Worm (Caenorhabditis elegans) whole organism, L2 larva: ENCODE results near the gene oac-49.

Experiments used
- R02D3.7 ChIP-seq: fragments of 150-350 bp; optimal IDR thresholded peaks from 2 replicates; lab custom pipeline; 2014; ENCODE audit warnings: missing biosample characterization, missing genetic modification characterization
- ceh-16 ChIP-seq: fragments of 150-350 bp; optimal IDR thresholded peaks from 2 replicates; lab custom pipeline; 2014; ENCODE audit warnings: missing biosample characterization, missing genetic modification characterization
- crh-2 ChIP-seq: sonication (generic microtip); optimal IDR thresholded peaks from 2 replicates; lab custom pipeline; 2017; ENCODE audit warnings: missing biosample characterization, missing genetic modification characterization
- egl-27 ChIP-seq: sonication (generic microtip); optimal IDR thresholded peaks from 3 replicates; lab custom pipeline; 2017; ENCODE audit warnings: missing biosample characterization, missing genetic modification reagents, missing genetic modification characterization
- lin-39 ChIP-seq: fragments of 150-350 bp; optimal IDR thresholded peaks from 2 replicates; lab custom pipeline; 2014; ENCODE audit warnings: missing biosample characterization, missing genetic modification reagents, missing genetic modification characterization
- nhr-12 ChIP-seq: fragments of 150-350 bp; optimal IDR thresholded peaks from 2 replicates; lab custom pipeline; 2014; ENCODE audit warnings: missing biosample characterization, missing genetic modification characterization
- nhr-23 ChIP-seq: fragments of 150-350 bp; optimal IDR thresholded peaks from 2 replicates; lab custom pipeline; 2014; ENCODE audit warnings: missing biosample characterization, missing genetic modification reagents, missing genetic modification characterization
- nhr-77 ChIP-seq: fragments of 150-350 bp; optimal IDR thresholded peaks from 2 replicates; lab custom pipeline; 2014; ENCODE audit warnings: missing biosample characterization, missing genetic modification characterization
- skn-1 ChIP-seq: sonication (generic microtip); optimal IDR thresholded peaks from 2 replicates; lab custom pipeline; 2017; ENCODE audit warnings: missing biosample characterization, missing genetic modification characterization
- snpc-4 ChIP-seq: fragments of 150-350 bp; optimal IDR thresholded peaks from 2 replicates; lab custom pipeline; 2014; ENCODE audit warnings: missing biosample characterization, missing genetic modification characterization
- unc-55 ChIP-seq: fragments of 150-350 bp; sonication (generic microtip); optimal IDR thresholded peaks from 3 replicates; lab custom pipeline; 2014; ENCODE audit warnings: missing biosample characterization, missing genetic modification reagents, missing genetic modification characterization
- unc-62 ChIP-seq: fragments of 150-350 bp; optimal IDR thresholded peaks from 2 replicates; lab custom pipeline; 2014; ENCODE audit warnings: missing biosample characterization, missing genetic modification reagents, missing genetic modification characterization
- zag-1 ChIP-seq: fragments of 150-350 bp; optimal IDR thresholded peaks from 2 replicates; lab custom pipeline; 2014; ENCODE audit warnings: missing biosample characterization, missing genetic modification characterization
- ztf-11 ChIP-seq: sonication (generic microtip); optimal IDR thresholded peaks from 2 replicates; lab custom pipeline; 2017; ENCODE audit warnings: missing biosample characterization, missing genetic modification characterization

ce11 chrV:19217675-19218074, at the start of gene oac-49:
- TF ChIP-seq ztf-11: no peak
- TF ChIP-seq egl-27: no peak
- no peak for TF ChIP-seq skn-1 (tag; lab: Kevin White, UChicago)
- TF ChIP-seq snpc-4: no peak
- no peak for TF ChIP-seq crh-2
- TF ChIP-seq unc-55 (GFP tag; lab: Kevin White, UChicago): no peak
- TF ChIP-seq lin-39 (tag; lab: Kevin White, UChicago): no peak
- TF ChIP-seq nhr-23 (tag; lab: Kevin White, UChicago): no peak
- TF ChIP-seq R02D3.7: no peak
- no peak for TF ChIP-seq ceh-16 (tag; lab: Kevin White, UChicago)
- TF ChIP-seq unc-62 (GFP tag; lab: Kevin White, UChicago): no peak
- no peak for TF ChIP-seq nhr-77 (tag; lab: Kevin White, UChicago)
- TF ChIP-seq zag-1 (tag; lab: Kevin White, UChicago): no peak
- TF ChIP-seq nhr-12 (tag; lab: Kevin White, UChicago): no peak
